Fruit fly (Drosophila melanogaster) Kc167 (cell line): ENCODE measurements around the gene Rac1.

ENCODE experiments used
- Myc ChIP-seq: fragments of >200 bp; optimal IDR thresholded peaks from 2 replicates; lab custom pipeline; 2017; ENCODE audit warnings: missing external identifiers
- Sin3A ChIP-seq: fragments of >200 bp; optimal IDR thresholded peaks from 2 replicates; lab custom pipeline; 2018; ENCODE audit warnings: missing external identifiers
- h ChIP-seq: fragments of >200 bp; optimal IDR thresholded peaks from 3 replicates; lab custom pipeline; 2018; ENCODE audit warnings: missing external identifiers
- insv ChIP-seq: fragments of >200 bp; optimal IDR thresholded peaks from 3 replicates; lab custom pipeline; 2018; ENCODE audit warnings: missing external identifiers
- psq ChIP-seq: fragments of >200 bp; optimal IDR thresholded peaks from 2 replicates; lab custom pipeline; 2017; ENCODE audit warnings: missing external identifiers
- ttk ChIP-seq: sonication (Bioruptor generic); optimal IDR thresholded peaks from 2 replicates; lab custom pipeline; 2017; ENCODE audit warnings: missing external identifiers

The Rac1 gene

dm6 chr3L:1319097-1319725 is 16.7 kb upstream of the Rac1 start:
- no peak for TF ChIP-seq Sin3A (lab: Kevin White, UChicago)
- TF ChIP-seq psq (lab: Kevin White, UChicago) = no peak
- no peak for TF ChIP-seq insv

- no peak for TF ChIP-seq Myc (lab: Kevin White, UChicago)
- TF ChIP-seq ttk (lab: Kevin White, UChicago) = no peak
- no peak for TF ChIP-seq h
- TF ChIP-seq Sin3A (lab: Kevin White, UChicago) = no peak
- no peak for TF ChIP-seq insv
- TF ChIP-seq psq (lab: Kevin White, UChicago) = no peak
These were observed 15.8 kb upstream of the Rac1 start, which contains the start of gene Myo61F for dm6 chr3L:1318241-1318640. TSS of gene Myo61F (plus strand) at chr3L:1318480.

- TF ChIP-seq h (no peak), Sin3A (lab: Kevin White, UChicago) (no peak), ttk (lab: Kevin White, UChicago) (no peak), Myc (lab: Kevin White, UChicago) (no peak), psq (lab: Kevin White, UChicago) (no peak), insv (no peak)
These were observed 10.7 kb upstream of the Rac1 start, which contains the start of the genes sturkopf and Herc4 for dm6 chr3L:1313039-1313766. TSS of gene sturkopf (minus strand) at chr3L:1313377. TSS of gene Herc4 (plus strand) at chr3L:1313696.

- no peak for TF ChIP-seq insv
These were observed 4.6 kb upstream of the Rac1 start, which contains the start of the genes Ctr9 and Nt5a for dm6 chr3L:1307005-1307632. TSS of gene Ctr9 (plus strand) at chr3L:1307224. TSS of gene Nt5a (minus strand) at chr3L:1307418.

- TF ChIP-seq insv (no peak), h (no peak), ttk (lab: Kevin White, UChicago) (no peak), Sin3A (lab: Kevin White, UChicago) (no peak), psq (lab: Kevin White, UChicago) (no peak), Myc (lab: Kevin White, UChicago) (no peak)
These were observed 2.8 kb upstream of the Rac1 start for dm6 chr3L:1305317-1305716.

dm6 chr3L:1302950-1303352 is 468 bp upstream of the Rac1 start:
- TF ChIP-seq ttk (lab: Kevin White, UChicago) = no peak
- TF ChIP-seq Myc (lab: Kevin White, UChicago) = no peak
- no peak for TF ChIP-seq psq (lab: Kevin White, UChicago)
- no peak for TF ChIP-seq Sin3A (lab: Kevin White, UChicago)
- TF ChIP-seq h = no peak
- TF ChIP-seq insv = no peak

- no peak for TF ChIP-seq ttk (lab: Kevin White, UChicago)
- TF ChIP-seq insv = no peak
- no peak for TF ChIP-seq psq (lab: Kevin White, UChicago)
- TF ChIP-seq Sin3A (lab: Kevin White, UChicago) = no peak
- no peak for TF ChIP-seq h
- TF ChIP-seq Myc (lab: Kevin White, UChicago) = no peak
These were observed 2.3 kb downstream of the Rac1 start for dm6 chr3L:1300076-1300635.

- no peak for TF ChIP-seq insv
- TF ChIP-seq ttk (lab: Kevin White, UChicago) = no peak
- TF ChIP-seq psq (lab: Kevin White, UChicago) = no peak
- no peak for TF ChIP-seq Sin3A (lab: Kevin White, UChicago)
- TF ChIP-seq Myc (lab: Kevin White, UChicago) = no peak
- no peak for TF ChIP-seq h
These were observed 4.0 kb downstream of the Rac1 start, which contains the start of gene scf for dm6 chr3L:1298509-1298908. TSS of gene scf (plus strand) at chr3L:1298672.

- TF ChIP-seq insv = no peak
- TF ChIP-seq psq (lab: Kevin White, UChicago) = no peak
- TF ChIP-seq Myc (lab: Kevin White, UChicago) = no peak
- no peak for TF ChIP-seq ttk (lab: Kevin White, UChicago)
- TF ChIP-seq h = no peak
- no peak for TF ChIP-seq Sin3A (lab: Kevin White, UChicago)
These were observed 6.8 kb downstream of the Rac1 start, which contains the start of gene Rabex-5 for dm6 chr3L:1295693-1296092. TSS of gene Rabex-5 (plus strand) at chr3L:1295913.

dm6 chr3L:1294835-1295234 is 7.6 kb downstream of the Rac1 start:
- TF ChIP-seq psq (lab: Kevin White, UChicago) (no peak), h (no peak), Sin3A (lab: Kevin White, UChicago) (no peak), Myc (lab: Kevin White, UChicago) (no peak), insv (no peak), ttk (lab: Kevin White, UChicago) (no peak)

- no peak for TF ChIP-seq Myc (lab: Kevin White, UChicago)
- TF ChIP-seq h = no peak
- no peak for TF ChIP-seq psq (lab: Kevin White, UChicago)
- no peak for TF ChIP-seq Sin3A (lab: Kevin White, UChicago)
- TF ChIP-seq insv = no peak
- no peak for TF ChIP-seq ttk (lab: Kevin White, UChicago)
These were observed 21.4 kb downstream of the Rac1 start for dm6 chr3L:1280890-1281622.
